Worm (Caenorhabditis elegans): Measurements from ENCODE around the gene F44E2.8.

DNA sequence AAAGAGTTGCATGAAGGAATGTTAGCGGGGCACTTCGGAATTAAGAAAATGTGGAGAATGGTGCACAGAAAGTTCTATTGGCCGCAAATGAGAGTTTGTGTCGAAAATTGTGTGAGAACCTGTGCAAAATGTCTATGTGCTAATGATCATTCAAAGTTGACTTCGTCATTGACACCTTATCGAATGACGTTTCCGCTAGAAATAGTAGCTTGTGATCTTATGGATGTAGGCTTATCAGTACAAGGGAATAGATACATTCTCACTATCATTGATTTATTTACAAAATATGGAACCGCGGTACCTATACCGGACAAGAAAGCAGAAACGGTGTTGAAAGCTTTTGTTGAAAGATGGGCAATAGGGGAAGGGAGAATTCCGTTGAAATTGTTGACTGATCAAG is 8.8 kb upstream of the F44E2.8 start:
- no peak for TF ChIP-seq him-1 (tag; optimal IDR thresholded peaks at IDR 0.05)
- TF ChIP-seq W03F9.2 (tag; optimal IDR thresholded peaks at IDR 0.05): no peak
- TF ChIP-seq dao-5 (tag; optimal IDR thresholded peaks at IDR 0.05): no peak

Data from whole organism, L4/young adult.